Worm (Caenorhabditis elegans) whole organism, L4 larva: ENCODE data around the gene F46H5.5.
A peak's percentile ranks its signal among the peaks of the same experiment; 100 is the strongest.

Source experiments
- F10B5.3 ChIP-seq: sonication (generic microtip); optimal IDR thresholded peaks from 2 replicates; lab custom pipeline; 2016; ENCODE audit warnings: mild to moderate bottlenecking, missing genetic modification characterization, missing compliant biosample characterization
- F26F4.8 ChIP-seq: fragments of 200-800 bp; sonication (Bioruptor generic); conservative IDR thresholded peaks from 2 replicates; pipeline ENCODE4 v1.3.6; 2022; ENCODE audit warnings: missing genetic modification characterization, missing compliant biosample characterization
- F37D6.2 ChIP-seq: sonication (generic microtip); optimal IDR thresholded peaks from 2 replicates; lab custom pipeline; 2016; ENCODE audit warnings: mild to moderate bottlenecking, missing genetic modification characterization, missing compliant biosample characterization
- F49E8.2 ChIP-seq: sonication (generic microtip); optimal IDR thresholded peaks from 2 replicates; lab custom pipeline; 2016; ENCODE audit warnings: missing compliant biosample characterization, mild to moderate bottlenecking, missing genetic modification characterization, borderline replicate concordance
- T20F7.1 ChIP-seq: fragments of 200-800 bp; sonication (Bioruptor generic); optimal IDR thresholded peaks from 2 replicates; lab custom pipeline; 2018; ENCODE audit warnings: mild to moderate bottlenecking, missing genetic modification characterization, missing compliant biosample characterization
- aha-1 ChIP-seq: fragments of 150-350 bp; peaks from one replicate; lab custom pipeline; 2014; ENCODE audit warnings: missing biosample characterization, missing genetic modification characterization
- ceh-28 ChIP-seq: fragments of 150-350 bp; optimal IDR thresholded peaks from 2 replicates; lab custom pipeline; 2014; ENCODE audit warnings: missing biosample characterization, missing genetic modification reagents, missing genetic modification characterization
- ceh-62 ChIP-seq: sonication (generic microtip); optimal IDR thresholded peaks from 2 replicates; lab custom pipeline; 2017; ENCODE audit warnings: missing biosample characterization, missing genetic modification characterization
- cey-2 ChIP-seq: sonication (generic microtip); optimal IDR thresholded peaks from 3 replicates; lab custom pipeline; 2017; ENCODE audit warnings: missing genetic modification characterization, mild to moderate bottlenecking, missing compliant biosample characterization, antibody characterized with exemption, borderline replicate concordance; ENCODE audit not compliant: insufficient read depth
- ctbp-1 ChIP-seq: fragments of 200-800 bp; sonication (Bioruptor generic); IDR thresholded peaks from 2 replicates; pipeline ENCODE4 v1.3.6; 2022; ENCODE audit warnings: missing genetic modification reagents, missing genetic modification characterization, missing compliant biosample characterization
- daf-16 ChIP-seq, 3 experiments: sonication (generic microtip); optimal IDR thresholded peaks; 2 replicates each; lab custom pipeline; 2016 to 2017; ENCODE audit warnings: missing genetic modification characterization in 3 of 3, missing genetic modification reagents in 3 of 3, mild to moderate bottlenecking in 2 of 3, missing compliant biosample characterization in 2 of 3, missing biosample characterization in 1 of 3, moderate library complexity in 1 of 3
- daf-19 ChIP-seq: fragments of 200-800 bp; sonication (Bioruptor generic); conservative IDR thresholded peaks from 2 replicates; pipeline ENCODE4 v1.3.6; 2022; ENCODE audit warnings: missing genetic modification characterization, missing compliant biosample characterization
- daf-8 ChIP-seq: fragments of 200-800 bp; sonication (Bioruptor generic); IDR thresholded peaks from 2 replicates; pipeline ENCODE4 v1.3.6; 2022; ENCODE audit warnings: missing genetic modification characterization, missing compliant biosample characterization
- dmd-6 ChIP-seq: fragments of 200-800 bp; sonication (Bioruptor generic); IDR thresholded peaks from 2 replicates; pipeline ENCODE4 v1.3.6; 2022; ENCODE audit warnings: missing genetic modification reagents, missing genetic modification characterization, missing compliant biosample characterization
- dmd-9 ChIP-seq: fragments of 200-800 bp; sonication (Bioruptor generic); IDR thresholded peaks from 2 replicates; pipeline ENCODE4 v1.3.6; 2022; ENCODE audit warnings: missing genetic modification reagents, missing genetic modification characterization, missing compliant biosample characterization
- dve-1 ChIP-seq: sonication (generic microtip); optimal IDR thresholded peaks from 2 replicates; lab custom pipeline; 2017; ENCODE audit warnings: antibody characterized with exemption, mild to moderate bottlenecking, missing genetic modification characterization, missing compliant biosample characterization; ENCODE audit not compliant: insufficient read depth
- fkh-10 ChIP-seq: fragments of 150-350 bp; optimal IDR thresholded peaks from 2 replicates; lab custom pipeline; 2014; ENCODE audit warnings: missing biosample characterization, missing genetic modification reagents, missing genetic modification characterization
- gei-8 ChIP-seq: fragments of 200-800 bp; sonication (Bioruptor generic); optimal IDR thresholded peaks from 2 replicates; lab custom pipeline; 2018; ENCODE audit warnings: mild to moderate bottlenecking, missing genetic modification characterization, missing compliant biosample characterization
- hif-1 ChIP-seq, 2 experiments: sonication (generic microtip); optimal IDR thresholded peaks; 2 replicates each; lab custom pipeline; 2016 to 2017; ENCODE audit warnings: missing compliant biosample characterization in 2 of 2, missing genetic modification characterization in 2 of 2, missing genetic modification reagents in 2 of 2, missing genotype in 2 of 2, mild to moderate bottlenecking in 1 of 2
- hlh-11 ChIP-seq: fragments of 200-800 bp; sonication (Bioruptor generic); optimal IDR thresholded peaks from 2 replicates; lab custom pipeline; 2018; ENCODE audit warnings: mild to moderate bottlenecking, missing genetic modification characterization, missing compliant biosample characterization
- hlh-30 ChIP-seq: sonication (generic microtip); optimal IDR thresholded peaks from 2 replicates; lab custom pipeline; 2017; ENCODE audit warnings: antibody characterized with exemption, mild to moderate bottlenecking, missing genetic modification characterization, missing compliant biosample characterization; ENCODE audit not compliant: insufficient read depth
- hmg-1.1 ChIP-seq: fragments of 200-800 bp; sonication (Bioruptor generic); IDR thresholded peaks from 2 replicates; pipeline ENCODE4 v1.3.6; 2022; ENCODE audit warnings: missing genetic modification reagents, missing genetic modification characterization, missing compliant biosample characterization
- jun-1 ChIP-seq: fragments of 150-350 bp; optimal IDR thresholded peaks from 2 replicates; lab custom pipeline; 2014; ENCODE audit warnings: missing biosample characterization, missing genetic modification reagents, missing genetic modification characterization
- lim-7 ChIP-seq: fragments of 200-800 bp; sonication (Bioruptor generic); IDR thresholded peaks from 2 replicates; pipeline ENCODE4 v1.3.6; 2022; ENCODE audit warnings: missing genetic modification characterization, missing compliant biosample characterization
- lin-38 ChIP-seq: fragments of 200-800 bp; sonication (Bioruptor generic); IDR thresholded peaks from 2 replicates; pipeline ENCODE4 v1.3.6; 2022; ENCODE audit warnings: missing genetic modification reagents, missing genetic modification characterization, missing compliant biosample characterization
- lsy-2 ChIP-seq, 2 experiments: fragments of 150-350 bp in 1 of 2; sonication (generic microtip) in 1 of 2; optimal IDR thresholded peaks; 2 replicates each; lab custom pipeline; 2014 to 2017; ENCODE audit warnings: missing biosample characterization in 2 of 2, missing genetic modification characterization in 2 of 2
- mdl-1 ChIP-seq, 2 experiments: fragments of 150-350 bp in 1 of 2; sonication (generic microtip) in 1 of 2; optimal IDR thresholded peaks; 2 replicates each; lab custom pipeline; 2014 to 2017; ENCODE audit warnings: missing biosample characterization in 2 of 2, missing genetic modification characterization in 2 of 2
- mep-1 ChIP-seq: fragments of 150-350 bp; sonication (generic microtip); optimal IDR thresholded peaks from 3 replicates; lab custom pipeline; 2014; ENCODE audit warnings: missing biosample characterization, missing genetic modification characterization
- nhr-102 ChIP-seq: sonication (generic microtip); optimal IDR thresholded peaks from 2 replicates; lab custom pipeline; 2016; ENCODE audit warnings: mild to moderate bottlenecking, missing genetic modification characterization, moderate library complexity, missing compliant biosample characterization
- nhr-11 ChIP-seq: fragments of 150-350 bp; optimal IDR thresholded peaks from 2 replicates; lab custom pipeline; 2014; ENCODE audit warnings: missing biosample characterization, missing genetic modification characterization
- nhr-111 ChIP-seq: fragments of 200-800 bp; sonication (Bioruptor generic); optimal IDR thresholded peaks from 2 replicates; lab custom pipeline; 2018; ENCODE audit warnings: mild to moderate bottlenecking, missing genetic modification characterization, missing compliant biosample characterization
- nhr-28 ChIP-seq: fragments of 150-350 bp; optimal IDR thresholded peaks from 2 replicates; lab custom pipeline; 2014; ENCODE audit warnings: missing biosample characterization, missing genetic modification characterization
- nhr-6 ChIP-seq: fragments of 150-350 bp; optimal IDR thresholded peaks from 2 replicates; lab custom pipeline; 2014; ENCODE audit warnings: missing biosample characterization, missing genetic modification characterization
- nhr-77 ChIP-seq: fragments of 150-350 bp; optimal IDR thresholded peaks from 2 replicates; lab custom pipeline; 2014; ENCODE audit warnings: missing biosample characterization, missing genetic modification characterization
- rbr-2 ChIP-seq: sonication (generic microtip); optimal IDR thresholded peaks from 2 replicates; lab custom pipeline; 2016; ENCODE audit warnings: missing genotype, missing genetic modification characterization, missing compliant biosample characterization
- sdz-12 ChIP-seq: fragments of 200-800 bp; sonication (Bioruptor generic); optimal IDR thresholded peaks from 2 replicates; lab custom pipeline; 2018; ENCODE audit warnings: mild to moderate bottlenecking, missing genetic modification characterization, missing compliant biosample characterization
- set-16 ChIP-seq: fragments of 200-800 bp; sonication (Bioruptor generic); IDR thresholded peaks from 2 replicates; pipeline ENCODE4 v1.3.6; 2022; ENCODE audit warnings: missing genetic modification reagents, missing genetic modification characterization, missing compliant biosample characterization
- spr-3 ChIP-seq: fragments of 200-800 bp; sonication (Bioruptor generic); optimal IDR thresholded peaks from 2 replicates; lab custom pipeline; 2018; ENCODE audit warnings: mild to moderate bottlenecking, missing genetic modification characterization, missing compliant biosample characterization
- tag-97 ChIP-seq: fragments of 200-800 bp; sonication (Bioruptor generic); IDR thresholded peaks from 2 replicates; pipeline ENCODE4 v1.3.6; 2022; ENCODE audit warnings: missing genetic modification characterization, missing compliant biosample characterization
- unc-39 ChIP-seq: sonication (generic microtip); optimal IDR thresholded peaks from 2 replicates; lab custom pipeline; 2017; ENCODE audit warnings: missing biosample characterization, missing genetic modification characterization
- unc-62 ChIP-seq, 3 experiments: fragments of 150-350 bp in 1 of 3; sonication (generic microtip); optimal IDR thresholded peaks in 2 of 3; peaks in 1 of 3; 1 replicate in 1 of 3; 2 replicates in 2 of 3; lab custom pipeline; 2014 to 2017; ENCODE audit warnings: missing biosample characterization in 3 of 3, missing genetic modification characterization in 3 of 3, missing genetic modification reagents in 3 of 3, missing genotype in 1 of 3
- zfp-3 ChIP-seq: fragments of 200-800 bp; sonication (Bioruptor generic); conservative IDR thresholded peaks from 2 replicates; pipeline ENCODE4 v1.3.6; 2022; ENCODE audit warnings: missing genetic modification reagents, missing genetic modification characterization, missing compliant biosample characterization
- ztf-11 ChIP-seq: fragments of 150-350 bp; optimal IDR thresholded peaks from 2 replicates; lab custom pipeline; 2014; ENCODE audit warnings: missing biosample characterization, missing genetic modification characterization
- ztf-7 ChIP-seq: fragments of 150-350 bp; optimal IDR thresholded peaks from 2 replicates; lab custom pipeline; 2014; ENCODE audit warnings: missing biosample characterization, missing genetic modification characterization

F46H5.5 gene

DNA sequence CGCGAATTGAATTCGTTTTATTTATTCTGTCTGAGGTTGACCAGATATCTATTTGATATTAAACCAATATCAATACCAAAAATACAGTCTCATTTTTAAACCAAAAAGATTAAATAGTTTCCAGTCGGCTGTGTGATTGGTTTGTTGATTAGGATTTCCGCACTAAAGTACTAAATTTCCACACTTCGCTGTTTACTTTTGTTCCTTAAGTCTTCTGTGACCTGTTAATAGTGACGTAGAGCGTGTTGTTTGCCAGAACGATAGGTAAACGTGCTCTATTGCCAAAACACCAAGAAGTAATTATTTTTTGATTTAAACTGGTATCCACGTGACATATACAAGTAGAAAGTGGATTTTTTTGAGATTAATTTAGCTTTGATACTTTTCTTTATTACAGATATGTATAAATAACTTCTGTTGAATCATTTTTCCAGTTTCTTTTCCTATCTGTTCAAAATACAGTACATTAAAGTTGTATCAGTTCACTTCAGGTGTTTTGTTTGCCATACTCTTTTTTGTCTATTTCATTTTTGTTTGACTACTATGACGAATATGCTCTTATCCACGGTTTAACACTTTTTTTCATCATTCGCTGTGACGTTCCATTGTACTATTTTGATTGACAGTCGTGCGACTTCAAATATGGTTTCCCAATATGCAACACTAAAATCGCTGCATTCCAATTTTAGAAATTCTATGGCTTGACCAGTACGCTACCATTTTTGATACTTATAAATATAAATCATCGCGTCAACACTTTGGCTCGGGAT, 34.3 kb upstream of the F46H5.5 start (continued):
- TF ChIP-seq cey-2 (tag; lab: Kevin White, UChicago) (no peak), zfp-3 (GFP tag; lab: Robert Waterston, UW) (no peak), lim-7 (GFP tag; lab: Robert Waterston, UW) (no peak), F26F4.8 (GFP tag; lab: Robert Waterston, UW) (no peak), daf-8 (no peak), ztf-7 (no peak), nhr-102 (tag; lab: Kevin White, UChicago) (no peak), gei-8 (GFP tag; lab: Kevin White, UChicago) (no peak), unc-39 (tag; lab: Kevin White, UChicago) (no peak), hlh-11 (peak; percentile 42), tag-97 (GFP tag; lab: Robert Waterston, UW) (no peak), ztf-11 (no peak), nhr-11 (no peak), unc-62 (GFP tag; optimal IDR thresholded peaks at IDR 0.05 in 1 of 2; lab: Kevin White, UChicago) (peak; percentile 40 to 89), unc-62 (tag; optimal IDR thresholded peaks at IDR 0.05; lab: Kevin White, UChicago) (no peak), dve-1 (tag; lab: Kevin White, UChicago) (peak; percentile 77), dmd-6 (GFP tag; lab: Robert Waterston, UW) (peak; percentile 89)

DNA sequence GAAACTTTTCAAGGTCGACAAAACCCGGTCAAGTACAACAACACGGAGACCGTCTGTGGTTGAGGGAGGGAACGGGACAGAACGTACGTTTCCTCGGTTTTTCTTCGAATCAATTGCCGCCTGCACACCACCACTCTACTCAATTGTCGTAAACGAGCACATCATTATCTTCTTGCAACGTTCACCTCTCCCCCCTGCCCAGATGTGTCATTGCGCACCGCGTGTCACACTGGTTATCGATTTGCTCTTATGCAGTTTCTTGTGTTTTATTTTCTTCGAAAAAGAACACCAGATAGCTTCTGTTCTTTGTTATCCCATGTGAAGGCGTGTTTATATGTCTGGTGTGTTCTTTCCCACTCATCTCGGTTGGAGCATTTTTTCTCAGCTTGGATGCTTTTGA, 32.8 kb upstream of the F46H5.5 start:
- TF ChIP-seq daf-16 (GFP tag; optimal IDR thresholded peaks at IDR 0.05; lab: Kevin White, UChicago) (no peak), daf-16 (tag; optimal IDR thresholded peaks at IDR 0.05; lab: Kevin White, UChicago) (no peak), daf-19 (GFP tag; lab: Robert Waterston, UW) (0 out of 2 replicates have a peak, but pooled peaks have one; percentile 8)

DNA sequence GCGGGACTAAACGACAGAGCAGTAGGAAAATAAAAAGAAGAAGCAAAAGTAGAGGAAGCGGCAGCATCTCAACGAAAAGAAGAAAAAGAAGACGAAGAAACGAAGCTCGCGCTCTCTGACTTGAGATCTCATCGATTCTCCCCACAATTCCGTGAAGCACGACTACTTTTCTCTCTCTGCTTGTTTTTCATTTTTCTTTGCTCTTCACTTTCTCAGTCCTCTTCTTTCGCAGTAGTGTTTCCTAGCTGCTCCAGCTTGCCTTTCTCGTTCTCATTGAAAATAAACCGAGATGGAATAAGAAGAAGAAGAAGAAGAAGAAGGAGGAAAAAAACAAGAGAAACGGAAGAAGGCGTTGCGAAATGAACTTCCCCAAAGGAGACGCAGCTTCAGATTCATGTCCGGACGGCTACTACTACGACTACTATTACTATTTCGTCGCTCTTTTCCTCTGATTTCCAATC, 28.0 kb upstream of the F46H5.5 start:
- TF ChIP-seq ctbp-1 (GFP tag; lab: Robert Waterston, UW), result peak; percentile 76
- no peak for TF ChIP-seq jun-1
- peak; percentile 96 for TF ChIP-seq fkh-10
- no peak for TF ChIP-seq dmd-6 (GFP tag; lab: Robert Waterston, UW)
- TF ChIP-seq nhr-6 (tag; lab: Kevin White, UChicago), result no peak
- TF ChIP-seq dmd-9 (GFP tag; lab: Robert Waterston, UW), result no peak
- no peak for TF ChIP-seq lim-7 (GFP tag; lab: Robert Waterston, UW)
- peak in 1 of 2 experiments; percentile 86 for TF ChIP-seq unc-62 (GFP tag; optimal IDR thresholded peaks at IDR 0.05 in 1 of 2; lab: Kevin White, UChicago)
- no peak for TF ChIP-seq unc-62 (tag; optimal IDR thresholded peaks at IDR 0.05; lab: Kevin White, UChicago)
- no peak for TF ChIP-seq F10B5.3 (tag; lab: Kevin White, UChicago)
- peak; percentile 11 for TF ChIP-seq hlh-30 (tag; lab: Kevin White, UChicago)
- TF ChIP-seq mep-1 (tag; lab: Kevin White, UChicago), result peak; percentile 64
- no peak for TF ChIP-seq ceh-62 (tag; lab: Kevin White, UChicago)
- TF ChIP-seq nhr-102 (tag; lab: Kevin White, UChicago), result no peak
- no peak for TF ChIP-seq sdz-12 (GFP tag; lab: Kevin White, UChicago)
- no peak for TF ChIP-seq F49E8.2 (tag; lab: Kevin White, UChicago)
- no peak for TF ChIP-seq nhr-28 (tag; lab: Kevin White, UChicago)
- TF ChIP-seq nhr-111 (GFP tag; lab: Kevin White, UChicago), result no peak
- TF ChIP-seq aha-1 (tag; lab: Kevin White, UChicago), result peak; percentile 96
- peak; percentile 10 for TF ChIP-seq ceh-28 (tag; lab: Kevin White, UChicago)
- no peak for TF ChIP-seq spr-3 (GFP tag; lab: Kevin White, UChicago)
- TF ChIP-seq set-16 (GFP tag; lab: Robert Waterston, UW), result peak; percentile 38; the same call in 1 of the 2 replicates
- no peak for TF ChIP-seq hif-1 (tag; optimal IDR thresholded peaks at IDR 0.05; lab: Kevin White, UChicago)
- TF ChIP-seq lsy-2 (tag; optimal IDR thresholded peaks at IDR 0.05; lab: Kevin White, UChicago), result peak; percentile 20 to 45
- TF ChIP-seq hmg-1.1 (GFP tag; lab: Robert Waterston, UW), result peak; percentile 55; the same call in 1 of the 2 replicates
- TF ChIP-seq hlh-11, result peak; percentile 24
- TF ChIP-seq nhr-77, result no peak
- TF ChIP-seq T20F7.1 (GFP tag; lab: Kevin White, UChicago), result no peak
- TF ChIP-seq rbr-2 (tag; lab: Kevin White, UChicago), result peak; percentile 74
- peak; percentile 79 for TF ChIP-seq F37D6.2
- TF ChIP-seq mdl-1 (tag; optimal IDR thresholded peaks at IDR 0.05; lab: Kevin White, UChicago), result peak in 1 of 2 experiments; percentile 45
- no peak for TF ChIP-seq lin-38 (GFP tag; lab: Robert Waterston, UW)
